Worm (Caenorhabditis elegans) whole organism, L4 larva: ENCODE results near the gene sma-6.

ENCODE experiments used
- F10B5.3 ChIP-seq: sonication (generic microtip); optimal IDR thresholded peaks from 2 replicates; lab custom pipeline; 2016; ENCODE audit warnings: mild to moderate bottlenecking, missing genetic modification characterization, missing compliant biosample characterization
- F37D6.2 ChIP-seq: sonication (generic microtip); optimal IDR thresholded peaks from 2 replicates; lab custom pipeline; 2016; ENCODE audit warnings: mild to moderate bottlenecking, missing genetic modification characterization, missing compliant biosample characterization
- F49E8.2 ChIP-seq: sonication (generic microtip); optimal IDR thresholded peaks from 2 replicates; lab custom pipeline; 2016; ENCODE audit warnings: missing compliant biosample characterization, mild to moderate bottlenecking, missing genetic modification characterization, borderline replicate concordance
- aha-1 ChIP-seq: fragments of 150-350 bp; peaks from one replicate; lab custom pipeline; 2014; ENCODE audit warnings: missing biosample characterization, missing genetic modification characterization
- aly-2 ChIP-seq: sonication (generic microtip); optimal IDR thresholded peaks from 2 replicates; lab custom pipeline; 2018; ENCODE audit warnings: missing biosample characterization, missing genetic modification characterization
- arid-1 ChIP-seq: fragments of 200-800 bp; sonication (Bioruptor generic); conservative IDR thresholded peaks from 2 replicates; pipeline ENCODE4 v1.3.6; 2022; ENCODE audit warnings: missing genetic modification reagents, missing genetic modification characterization, missing compliant biosample characterization
- ceh-20 ChIP-seq: fragments of 200-800 bp; sonication (Bioruptor generic); IDR thresholded peaks from 2 replicates; pipeline ENCODE4 v1.3.6; 2022; ENCODE audit warnings: missing genetic modification reagents, missing genetic modification characterization, missing compliant biosample characterization
- ceh-32 ChIP-seq: sonication (generic microtip); optimal IDR thresholded peaks from 2 replicates; lab custom pipeline; 2016; ENCODE audit warnings: mild to moderate bottlenecking, missing genetic modification characterization, missing compliant biosample characterization; ENCODE audit not compliant: poor library complexity
- ceh-82 ChIP-seq: sonication (generic microtip); optimal IDR thresholded peaks from 2 replicates; lab custom pipeline; 2017; ENCODE audit warnings: missing biosample characterization, missing genetic modification characterization
- ces-1 ChIP-seq: fragments of 150-350 bp; sonication (generic microtip); optimal IDR thresholded peaks from 4 replicates; lab custom pipeline; 2014; ENCODE audit warnings: missing biosample characterization, missing genetic modification reagents, missing genetic modification characterization
- ctbp-1 ChIP-seq: fragments of 200-800 bp; sonication (Bioruptor generic); IDR thresholded peaks from 2 replicates; pipeline ENCODE4 v1.3.6; 2022; ENCODE audit warnings: missing genetic modification reagents, missing genetic modification characterization, missing compliant biosample characterization
- daf-16 ChIP-seq, 3 experiments: sonication (generic microtip); optimal IDR thresholded peaks; 2 replicates each; lab custom pipeline; 2016 to 2017; ENCODE audit warnings: missing genetic modification characterization in 3 of 3, missing genetic modification reagents in 3 of 3, mild to moderate bottlenecking in 2 of 3, missing compliant biosample characterization in 2 of 3, missing biosample characterization in 1 of 3, moderate library complexity in 1 of 3
- dmd-9 ChIP-seq: fragments of 200-800 bp; sonication (Bioruptor generic); IDR thresholded peaks from 2 replicates; pipeline ENCODE4 v1.3.6; 2022; ENCODE audit warnings: missing genetic modification reagents, missing genetic modification characterization, missing compliant biosample characterization
- dpl-1 ChIP-seq: fragments of 150-350 bp; optimal IDR thresholded peaks from 2 replicates; lab custom pipeline; 2014; ENCODE audit warnings: missing biosample characterization, missing genetic modification reagents, missing genetic modification characterization
- duxl-1 ChIP-seq: sonication (generic microtip); optimal IDR thresholded peaks from 2 replicates; lab custom pipeline; 2016; ENCODE audit warnings: mild to moderate bottlenecking, missing genetic modification characterization, moderate library complexity, missing compliant biosample characterization; ENCODE audit not compliant: poor library complexity
- dve-1 ChIP-seq: sonication (generic microtip); optimal IDR thresholded peaks from 2 replicates; lab custom pipeline; 2017; ENCODE audit warnings: antibody characterized with exemption, mild to moderate bottlenecking, missing genetic modification characterization, missing compliant biosample characterization; ENCODE audit not compliant: insufficient read depth
- fos-1 ChIP-seq: fragments of 150-350 bp; optimal IDR thresholded peaks from 2 replicates; lab custom pipeline; 2014; ENCODE audit warnings: missing biosample characterization, missing genetic modification characterization
- hif-1 ChIP-seq, 2 experiments: sonication (generic microtip); optimal IDR thresholded peaks; 2 replicates each; lab custom pipeline; 2016 to 2017; ENCODE audit warnings: missing compliant biosample characterization in 2 of 2, missing genetic modification characterization in 2 of 2, missing genetic modification reagents in 2 of 2, missing genotype in 2 of 2, mild to moderate bottlenecking in 1 of 2
- hlh-30 ChIP-seq: sonication (generic microtip); optimal IDR thresholded peaks from 2 replicates; lab custom pipeline; 2017; ENCODE audit warnings: antibody characterized with exemption, mild to moderate bottlenecking, missing genetic modification characterization, missing compliant biosample characterization; ENCODE audit not compliant: insufficient read depth
- lin-1 ChIP-seq: fragments of 200-800 bp; sonication (Bioruptor generic); IDR thresholded peaks from 2 replicates; pipeline ENCODE4 v1.3.6; 2022; ENCODE audit warnings: missing genetic modification reagents, missing genetic modification characterization, missing compliant biosample characterization
- lin-29 ChIP-seq: fragments of 200-800 bp; sonication (Bioruptor generic); IDR thresholded peaks from 2 replicates; pipeline ENCODE4 v1.3.6; 2022; ENCODE audit warnings: missing genetic modification reagents, missing genetic modification characterization, missing compliant biosample characterization
- lin-38 ChIP-seq: fragments of 200-800 bp; sonication (Bioruptor generic); IDR thresholded peaks from 2 replicates; pipeline ENCODE4 v1.3.6; 2022; ENCODE audit warnings: missing genetic modification reagents, missing genetic modification characterization, missing compliant biosample characterization
- lir-3 ChIP-seq: sonication (generic microtip); optimal IDR thresholded peaks from 2 replicates; lab custom pipeline; 2016; ENCODE audit warnings: mild to moderate bottlenecking, missing genetic modification characterization, missing compliant biosample characterization
- lsy-2 ChIP-seq, 2 experiments: fragments of 150-350 bp in 1 of 2; sonication (generic microtip) in 1 of 2; optimal IDR thresholded peaks; 2 replicates each; lab custom pipeline; 2014 to 2017; ENCODE audit warnings: missing biosample characterization in 2 of 2, missing genetic modification characterization in 2 of 2
- mdl-1 ChIP-seq, 2 experiments: fragments of 150-350 bp in 1 of 2; sonication (generic microtip) in 1 of 2; optimal IDR thresholded peaks; 2 replicates each; lab custom pipeline; 2014 to 2017; ENCODE audit warnings: missing biosample characterization in 2 of 2, missing genetic modification characterization in 2 of 2
- mdt-29 ChIP-seq: fragments of 200-800 bp; sonication (Bioruptor generic); IDR thresholded peaks from 2 replicates; pipeline ENCODE4 v1.3.6; 2022; ENCODE audit warnings: missing genetic modification reagents, missing genetic modification characterization, missing compliant biosample characterization
- mes-2 ChIP-seq: sonication (generic microtip); optimal IDR thresholded peaks from 2 replicates; lab custom pipeline; 2016; ENCODE audit warnings: missing genotype, mild to moderate bottlenecking, missing genetic modification characterization, missing compliant biosample characterization; ENCODE audit not compliant: poor library complexity, severe bottlenecking
- nhr-102 ChIP-seq: sonication (generic microtip); optimal IDR thresholded peaks from 2 replicates; lab custom pipeline; 2016; ENCODE audit warnings: mild to moderate bottlenecking, missing genetic modification characterization, moderate library complexity, missing compliant biosample characterization
- nhr-237 ChIP-seq: sonication (generic microtip); optimal IDR thresholded peaks from 2 replicates; lab custom pipeline; 2017; ENCODE audit warnings: missing biosample characterization, missing genetic modification characterization
- nhr-25 ChIP-seq: sonication (generic microtip); optimal IDR thresholded peaks from 2 replicates; lab custom pipeline; 2017; ENCODE audit warnings: missing genetic modification characterization, mild to moderate bottlenecking, missing compliant biosample characterization, antibody characterized with exemption, moderate library complexity, borderline replicate concordance; ENCODE audit not compliant: insufficient read depth
- nhr-41 ChIP-seq: fragments of 200-800 bp; sonication (Bioruptor generic); IDR thresholded peaks from 2 replicates; pipeline ENCODE4 v1.3.6; 2022; ENCODE audit warnings: missing genetic modification reagents, missing genetic modification characterization, missing compliant biosample characterization
- nhr-76 ChIP-seq: fragments of 150-350 bp; optimal IDR thresholded peaks from 2 replicates; lab custom pipeline; 2014; ENCODE audit warnings: missing biosample characterization, missing genetic modification characterization
- nhr-77 ChIP-seq: fragments of 150-350 bp; optimal IDR thresholded peaks from 2 replicates; lab custom pipeline; 2014; ENCODE audit warnings: missing biosample characterization, missing genetic modification characterization
- rbr-2 ChIP-seq: sonication (generic microtip); optimal IDR thresholded peaks from 2 replicates; lab custom pipeline; 2016; ENCODE audit warnings: missing genotype, missing genetic modification characterization, missing compliant biosample characterization
- snpc-1.2 ChIP-seq: fragments of 200-800 bp; sonication (Bioruptor generic); IDR thresholded peaks from 2 replicates; pipeline ENCODE4 v1.3.6; 2022; ENCODE audit warnings: missing genetic modification reagents, missing genetic modification characterization, missing compliant biosample characterization
- spr-3 ChIP-seq: fragments of 200-800 bp; sonication (Bioruptor generic); optimal IDR thresholded peaks from 2 replicates; lab custom pipeline; 2018; ENCODE audit warnings: mild to moderate bottlenecking, missing genetic modification characterization, missing compliant biosample characterization
- unc-130 ChIP-seq: sonication (generic microtip); optimal IDR thresholded peaks from 2 replicates; lab custom pipeline; 2016; ENCODE audit warnings: missing genetic modification reagents, missing genetic modification characterization, missing compliant biosample characterization
- vab-7 ChIP-seq: fragments of 200-800 bp; sonication (Bioruptor generic); IDR thresholded peaks from 2 replicates; pipeline ENCODE4 v1.3.6; 2022; ENCODE audit warnings: missing genetic modification reagents, missing genetic modification characterization, missing compliant biosample characterization
- zip-11 ChIP-seq: fragments of 200-800 bp; sonication (Bioruptor generic); IDR thresholded peaks from 2 replicates; pipeline ENCODE4 v1.3.6; 2022; ENCODE audit warnings: missing genetic modification characterization, missing compliant biosample characterization
- ztf-7 ChIP-seq: fragments of 150-350 bp; optimal IDR thresholded peaks from 2 replicates; lab custom pipeline; 2014; ENCODE audit warnings: missing biosample characterization, missing genetic modification characterization

The sma-6 gene

ce11 chrII:6360822-6361221, 36.5 kb downstream of the sma-6 start, which contains the start of gene K10B2.4 (continued):
- TF ChIP-seq nhr-237 (tag; lab: Kevin White, UChicago) (no peak), mdl-1 (tag; optimal IDR thresholded peaks at IDR 0.05; lab: Kevin White, UChicago) (peak in 1 of 2 experiments; percentile 30), ceh-82 (tag; lab: Kevin White, UChicago) (no peak), fos-1 (tag; lab: Kevin White, UChicago) (no peak), vab-7 (no peak), mdt-29 (no peak), nhr-25 (tag; lab: Kevin White, UChicago) (no peak), dpl-1 (peak; percentile 78), arid-1 (GFP tag; lab: Robert Waterston, UW) (0 out of 2 replicates have a peak, but pooled peaks have one; percentile 16), unc-130 (GFP tag; lab: Kevin White, UChicago) (no peak)

ce11 chrII:6365237-6365815, 41.0 kb downstream of the sma-6 start, which contains the start of the genes ani-2 and clec-88:
TSS of gene ani-2 (minus strand) at chrII:6365367.
TSS of gene clec-88 (plus strand) at chrII:6365722.
- peak; percentile 64 for TF ChIP-seq lin-38 (GFP tag; lab: Robert Waterston, UW)
- TF ChIP-seq dve-1, result no peak
- peak; percentile 87 for TF ChIP-seq unc-130 (GFP tag; lab: Kevin White, UChicago)
- no peak for TF ChIP-seq aly-2 (tag; lab: Kevin White, UChicago)
- no peak for TF ChIP-seq hlh-30 (tag; lab: Kevin White, UChicago)
- TF ChIP-seq aha-1 (tag; lab: Kevin White, UChicago), result no peak
- no peak for TF ChIP-seq dpl-1
- TF ChIP-seq, all 104 proteins: peak for 2

- TF ChIP-seq lin-38 (GFP tag; lab: Robert Waterston, UW), result no peak
- no peak for TF ChIP-seq ceh-32 (tag; lab: Kevin White, UChicago)
- TF ChIP-seq ztf-7 (tag; lab: Kevin White, UChicago), result peak; percentile 63
- no peak for TF ChIP-seq fos-1 (tag; lab: Kevin White, UChicago)
- TF ChIP-seq nhr-102, result no peak
Observed at ce11 chrII:6366696-6367095, 42.4 kb downstream of the sma-6 start, which contains the start of gene ctsa-4.1. TSS of gene ctsa-4.1 (plus strand) at chrII:6366996.

- TF ChIP-seq nhr-76 (tag; lab: Kevin White, UChicago) (no peak), F37D6.2 (peak; percentile 26), rbr-2 (peak; percentile 73), lin-29 (no peak), ctbp-1 (GFP tag; lab: Robert Waterston, UW) (peak; percentile 69; the same call in 1 of the 2 replicates), lin-1 (GFP tag; lab: Robert Waterston, UW) (peak; percentile 78), ceh-20 (GFP tag; lab: Robert Waterston, UW) (0 out of 2 replicates have a peak, but pooled peaks have one; percentile 27), zip-11 (no peak), nhr-102 (peak; percentile 20), nhr-237 (tag; lab: Kevin White, UChicago) (no peak), F49E8.2 (tag; lab: Kevin White, UChicago) (peak; percentile 34), nhr-77 (peak; percentile 74), arid-1 (GFP tag; lab: Robert Waterston, UW) (peak; percentile 71), spr-3 (GFP tag; lab: Kevin White, UChicago) (peak; percentile 24), lir-3 (tag; lab: Kevin White, UChicago) (no peak), F10B5.3 (tag; lab: Kevin White, UChicago) (no peak), ces-1 (GFP tag; lab: Kevin White, UChicago) (peak; percentile 47), daf-16 (GFP tag; optimal IDR thresholded peaks at IDR 0.05; lab: Kevin White, UChicago) (no peak), daf-16 (tag; optimal IDR thresholded peaks at IDR 0.05; lab: Kevin White, UChicago) (peak; percentile 37), lsy-2 (tag; optimal IDR thresholded peaks at IDR 0.05; lab: Kevin White, UChicago) (peak; percentile 69 to 88), nhr-41 (GFP tag; lab: Robert Waterston, UW) (peak; percentile 31; the same call in 1 of the 2 replicates), duxl-1 (tag; lab: Kevin White, UChicago) (no peak), mes-2 (peak; percentile 75), dve-1 (peak; percentile 91), dmd-9 (GFP tag; lab: Robert Waterston, UW) (no peak), aly-2 (tag; lab: Kevin White, UChicago) (no peak), snpc-1.2 (GFP tag; lab: Robert Waterston, UW) (peak; percentile 21; the same call in 1 of the 2 replicates), hif-1 (tag; optimal IDR thresholded peaks at IDR 0.05; lab: Kevin White, UChicago) (peak in 1 of 2 experiments; percentile 60)
Observed at ce11 chrII:6370110-6370509, 45.8 kb downstream of the sma-6 start.
